Fruit fly (Drosophila melanogaster): ENCODE data around the gene CG14507.

DNA sequence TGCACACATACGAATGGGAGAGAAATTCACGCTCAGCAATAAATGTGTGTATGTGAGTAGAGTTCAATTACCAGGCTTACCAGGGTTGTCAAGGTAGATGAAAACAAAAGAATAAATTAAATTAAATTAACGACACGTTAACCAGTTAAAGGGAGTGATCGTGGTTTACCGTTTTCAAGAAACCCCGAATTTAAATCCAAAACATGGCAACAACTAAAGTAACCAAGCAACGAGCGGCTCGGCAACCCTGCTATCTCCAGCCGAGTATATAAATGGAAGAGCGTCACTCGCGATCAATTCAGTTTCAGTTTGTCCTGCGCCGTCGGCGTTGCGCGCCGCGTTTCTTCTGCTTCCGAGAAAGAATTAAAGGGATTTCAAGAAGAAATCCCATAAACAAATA lies 13.3 kb downstream of the CG14507 start:
- TF ChIP-seq pan (optimal IDR thresholded peaks at IDR 0.05) (no peak), CG8478 (optimal IDR thresholded peaks at IDR 0.05) (no peak), psq (optimal IDR thresholded peaks at IDR 0.05) (no peak), usp (GFP tag; optimal IDR thresholded peaks at IDR 0.05) (no peak), EcR (GFP tag; optimal IDR thresholded peaks at IDR 0.05) (peak in 1 of 2 experiments; percentile 90)

All from whole organism.